Worm (Caenorhabditis elegans) whole organism, young adult: ENCODE results near the gene tmem-17.

Experiments
- D2030.7 ChIP-seq: fragments of 200-800 bp; sonication (Bioruptor generic); IDR thresholded peaks from 2 replicates; pipeline ENCODE4 v1.3.6; 2022; ENCODE audit warnings: missing genetic modification reagents, missing genetic modification characterization, missing compliant biosample characterization
- F23B12.7 ChIP-seq: sonication (generic microtip); optimal IDR thresholded peaks from 2 replicates; lab custom pipeline; 2017; ENCODE audit warnings: missing genetic modification characterization, mild to moderate bottlenecking, missing compliant biosample characterization, antibody characterized with exemption, moderate library complexity; ENCODE audit not compliant: insufficient read depth
- F55B11.4 ChIP-seq: sonication (generic microtip); optimal IDR thresholded peaks from 2 replicates; lab custom pipeline; 2016; ENCODE audit warnings: missing compliant biosample characterization, missing genetic modification characterization, borderline replicate concordance; ENCODE audit not compliant: insufficient read depth
- T26A5.8 ChIP-seq: sonication (generic microtip); optimal IDR thresholded peaks from 2 replicates; lab custom pipeline; 2016; ENCODE audit warnings: missing genetic modification characterization, missing compliant biosample characterization
- Y53G8AR.9 ChIP-seq: fragments of 200-800 bp; sonication (Bioruptor generic); conservative IDR thresholded peaks from 2 replicates; pipeline ENCODE4 v1.3.6; 2022; ENCODE audit warnings: missing genetic modification reagents, missing genetic modification characterization, missing compliant biosample characterization
- Y79H2A.3 ChIP-seq: fragments of 200-800 bp; sonication (Bioruptor generic); conservative IDR thresholded peaks from 2 replicates; pipeline ENCODE4 v1.3.6; 2022; ENCODE audit warnings: missing genetic modification reagents, missing genetic modification characterization, missing compliant biosample characterization
- Y95B8A.8 ChIP-seq: fragments of 200-800 bp; sonication (Bioruptor generic); IDR thresholded peaks from 2 replicates; pipeline ENCODE4 v1.3.6; 2022; ENCODE audit warnings: missing genetic modification reagents, missing genetic modification characterization, missing compliant biosample characterization
- ama-1 ChIP-seq, 3 experiments: fragments of 150-350 bp in 1 of 3; sonication (generic microtip) in 2 of 3; optimal IDR thresholded peaks; 2 replicates each; lab custom pipeline; 2014 to 2018; ENCODE audit warnings: missing biosample characterization in 2 of 3, missing genetic modification characterization in 2 of 3, missing genetic modification reagents in 2 of 3
- attf-3 ChIP-seq: fragments of 200-800 bp; sonication (Bioruptor generic); conservative IDR thresholded peaks from 2 replicates; pipeline ENCODE4 v1.3.6; 2022; ENCODE audit warnings: missing genetic modification reagents, missing genetic modification characterization, missing compliant biosample characterization
- attf-6 ChIP-seq: fragments of 200-800 bp; sonication (Bioruptor generic); IDR thresholded peaks from 2 replicates; pipeline ENCODE4 v1.3.6; 2022; ENCODE audit warnings: missing genetic modification reagents, missing genetic modification characterization, missing compliant biosample characterization
- cebp-1 ChIP-seq, 2 experiments: fragments of 200-800 bp in 1 of 2; sonication (Bioruptor generic) in 1 of 2; sonication (generic microtip) in 1 of 2; IDR thresholded peaks in 1 of 2; optimal IDR thresholded peaks in 1 of 2; 2 replicates each; pipeline versions ENCODE4 v1.3.6 to Lab custom; 2017 to 2022; ENCODE audit warnings: missing compliant biosample characterization in 2 of 2, missing genetic modification characterization in 2 of 2, mild to moderate bottlenecking in 1 of 2, missing genetic modification reagents in 1 of 2, moderate library complexity in 1 of 2
- die-1 ChIP-seq: sonication (generic microtip); optimal IDR thresholded peaks from 2 replicates; lab custom pipeline; 2016; ENCODE audit warnings: missing genotype, mild to moderate bottlenecking, missing genetic modification characterization, missing compliant biosample characterization
- dox-1 ChIP-seq: fragments of 200-800 bp; sonication (Bioruptor generic); IDR thresholded peaks from 2 replicates; pipeline ENCODE4 v1.3.6; 2022; ENCODE audit warnings: missing genetic modification reagents, missing genetic modification characterization, missing compliant biosample characterization
- dpl-1 ChIP-seq: fragments of 150-350 bp; optimal IDR thresholded peaks from 2 replicates; lab custom pipeline; 2014; ENCODE audit warnings: missing biosample characterization, missing genetic modification reagents, missing genetic modification characterization
- efl-1 ChIP-seq: fragments of 150-350 bp; optimal IDR thresholded peaks from 2 replicates; lab custom pipeline; 2014; ENCODE audit warnings: missing biosample characterization, missing genetic modification reagents, missing genetic modification characterization
- egl-44 ChIP-seq: fragments of 200-800 bp; sonication (Bioruptor generic); IDR thresholded peaks from 2 replicates; pipeline ENCODE4 v1.3.6; 2022; ENCODE audit warnings: missing genetic modification reagents, missing genetic modification characterization, missing compliant biosample characterization
- ekl-4 ChIP-seq: fragments of 200-800 bp; sonication (Bioruptor generic); IDR thresholded peaks from 2 replicates; pipeline ENCODE4 v1.3.6; 2022; ENCODE audit warnings: missing genetic modification reagents, missing genetic modification characterization, missing compliant biosample characterization
- hmg-1.2 ChIP-seq: fragments of 200-800 bp; sonication (Bioruptor generic); IDR thresholded peaks from 2 replicates; pipeline ENCODE4 v1.3.6; 2022; ENCODE audit warnings: missing genetic modification reagents, missing genetic modification characterization, missing compliant biosample characterization
- hrde-1 ChIP-seq: sonication (generic microtip); optimal IDR thresholded peaks from 2 replicates; lab custom pipeline; 2016; ENCODE audit warnings: missing genetic modification characterization, mild to moderate bottlenecking, missing compliant biosample characterization, moderate library complexity, missing genotype, missing genetic modification reagents, borderline replicate concordance
- hsf-1 ChIP-seq: fragments of 200-800 bp; sonication (Bioruptor generic); IDR thresholded peaks from 2 replicates; pipeline ENCODE4 v1.3.6; 2022; ENCODE audit warnings: missing genetic modification reagents, missing genetic modification characterization, missing compliant biosample characterization
- lin-35 ChIP-seq, 3 experiments: fragments of 150-350 bp in 2 of 3; sonication (generic microtip) in 1 of 3; optimal IDR thresholded peaks; 2 replicates each; lab custom pipeline; 2014 to 2018; ENCODE audit warnings: missing biosample characterization in 3 of 3, missing genetic modification characterization in 3 of 3, missing genetic modification reagents in 3 of 3
- lin-54 ChIP-seq: fragments of 200-800 bp; sonication (Bioruptor generic); optimal IDR thresholded peaks from 2 replicates; lab custom pipeline; 2018; ENCODE audit warnings: mild to moderate bottlenecking, missing genetic modification characterization, missing compliant biosample characterization
- lir-1 ChIP-seq: fragments of 200-800 bp; sonication (Bioruptor generic); conservative IDR thresholded peaks from 2 replicates; pipeline ENCODE4 v1.3.6; 2022; ENCODE audit warnings: missing genetic modification reagents, missing genetic modification characterization, missing compliant biosample characterization
- lsl-1 ChIP-seq: fragments of 200-800 bp; sonication (Bioruptor generic); optimal IDR thresholded peaks from 2 replicates; lab custom pipeline; 2018; ENCODE audit warnings: mild to moderate bottlenecking, missing genetic modification characterization, moderate library complexity, missing compliant biosample characterization
- lsy-27 ChIP-seq: sonication (generic microtip); optimal IDR thresholded peaks from 2 replicates; lab custom pipeline; 2017; ENCODE audit warnings: missing genetic modification characterization, mild to moderate bottlenecking, missing compliant biosample characterization, antibody characterized with exemption, missing genotype, borderline replicate concordance; ENCODE audit not compliant: insufficient read depth
- madf-3 ChIP-seq: fragments of 200-800 bp; sonication (Bioruptor generic); IDR thresholded peaks from 2 replicates; pipeline ENCODE4 v1.3.6; 2022; ENCODE audit warnings: missing genetic modification reagents, missing genetic modification characterization, missing compliant biosample characterization
- madf-6 ChIP-seq: fragments of 200-800 bp; sonication (Bioruptor generic); IDR thresholded peaks from 2 replicates; pipeline ENCODE4 v1.3.6; 2022; ENCODE audit warnings: missing genetic modification reagents, missing genetic modification characterization, missing compliant biosample characterization
- madf-8 ChIP-seq: fragments of 200-800 bp; sonication (Bioruptor generic); conservative IDR thresholded peaks from 2 replicates; pipeline ENCODE4 v1.3.6; 2022; ENCODE audit warnings: missing genetic modification reagents, missing genetic modification characterization, missing compliant biosample characterization
- mcd-1 ChIP-seq: fragments of 200-800 bp; sonication (Bioruptor generic); IDR thresholded peaks from 2 replicates; pipeline ENCODE4 v1.3.6; 2022; ENCODE audit warnings: missing genetic modification reagents, missing genetic modification characterization, missing compliant biosample characterization
- mes-4 ChIP-seq: sonication (generic microtip); optimal IDR thresholded peaks from 2 replicates; lab custom pipeline; 2016; ENCODE audit warnings: missing genotype, missing genetic modification characterization, missing compliant biosample characterization
- pbrm-1 ChIP-seq: fragments of 200-800 bp; sonication (Bioruptor generic); IDR thresholded peaks from 2 replicates; pipeline ENCODE4 v1.3.6; 2022; ENCODE audit warnings: missing genetic modification reagents, missing genetic modification characterization, missing compliant biosample characterization
- pha-4 ChIP-seq: fragments of 150-350 bp; sonication (generic microtip); optimal IDR thresholded peaks from 2 replicates; lab custom pipeline; 2014; ENCODE audit warnings: missing biosample characterization, missing genetic modification reagents, missing genetic modification characterization
- rcor-1 ChIP-seq: fragments of 200-800 bp; sonication (Bioruptor generic); IDR thresholded peaks from 2 replicates; pipeline ENCODE4 v1.3.6; 2022; ENCODE audit warnings: missing genetic modification reagents, missing genetic modification characterization, missing compliant biosample characterization
- rpc-1 ChIP-seq, 2 experiments: fragments of 150-350 bp in 1 of 2; sonication (generic microtip) in 1 of 2; optimal IDR thresholded peaks; 2 replicates each; lab custom pipeline; 2014 to 2018; ENCODE audit warnings: missing biosample characterization in 1 of 2, missing genetic modification characterization in 1 of 2, missing genetic modification reagents in 1 of 2, missing genotype in 1 of 2
- sea-2 ChIP-seq: fragments of 200-800 bp; sonication (Bioruptor generic); IDR thresholded peaks from 2 replicates; pipeline ENCODE4 v1.3.6; 2022; ENCODE audit warnings: missing genetic modification characterization, missing compliant biosample characterization
- snpc-1.1 ChIP-seq: sonication (generic microtip); optimal IDR thresholded peaks from 2 replicates; lab custom pipeline; 2017; ENCODE audit warnings: missing genetic modification characterization, mild to moderate bottlenecking, missing compliant biosample characterization, antibody characterized with exemption, moderate library complexity, missing genotype, missing genetic modification reagents; ENCODE audit not compliant: insufficient read depth
- snpc-1.3 ChIP-seq: sonication (generic microtip); optimal IDR thresholded peaks from 2 replicates; lab custom pipeline; 2017; ENCODE audit warnings: missing genetic modification characterization, mild to moderate bottlenecking, missing compliant biosample characterization, antibody characterized with exemption, moderate library complexity, missing genotype, missing genetic modification reagents; ENCODE audit not compliant: insufficient read depth
- snpc-4 ChIP-seq, 5 experiments: fragments of 150-350 bp in 1 of 5; sonication (generic microtip) in 4 of 5; optimal IDR thresholded peaks; 2 replicates each; lab custom pipeline; 2014 to 2018; ENCODE audit warnings: missing genetic modification characterization in 5 of 5, missing biosample characterization in 3 of 5, antibody characterized with exemption in 2 of 5, mild to moderate bottlenecking in 2 of 5, missing compliant biosample characterization in 2 of 5, missing genotype in 2 of 5, moderate library complexity in 2 of 5, missing genetic modification reagents in 1 of 5
- somi-1 ChIP-seq: fragments of 200-800 bp; sonication (Bioruptor generic); optimal IDR thresholded peaks from 2 replicates; lab custom pipeline; 2018; ENCODE audit warnings: mild to moderate bottlenecking, missing genetic modification characterization, missing compliant biosample characterization
- tlf-1 ChIP-seq: fragments of 200-800 bp; sonication (Bioruptor generic); optimal IDR thresholded peaks from 2 replicates; lab custom pipeline; 2018; ENCODE audit warnings: mild to moderate bottlenecking, missing genetic modification characterization, missing compliant biosample characterization
- xnd-1 ChIP-seq: sonication (generic microtip); optimal IDR thresholded peaks from 2 replicates; lab custom pipeline; 2016; ENCODE audit warnings: missing genotype, missing genetic modification reagents, missing genetic modification characterization, missing compliant biosample characterization
- ztf-18 ChIP-seq: sonication (generic microtip); optimal IDR thresholded peaks from 2 replicates; lab custom pipeline; 2016; ENCODE audit warnings: missing genotype, mild to moderate bottlenecking, missing genetic modification characterization, missing compliant biosample characterization
- ztf-28 ChIP-seq: fragments of 200-800 bp; sonication (Bioruptor generic); IDR thresholded peaks from 2 replicates; pipeline ENCODE4 v1.3.6; 2022; ENCODE audit warnings: missing genetic modification reagents, missing genetic modification characterization, missing compliant biosample characterization
- ztf-6 ChIP-seq: fragments of 200-800 bp; sonication (Bioruptor generic); IDR thresholded peaks from 2 replicates; pipeline ENCODE4 v1.3.6; 2022; ENCODE audit warnings: missing genetic modification reagents, missing genetic modification characterization, missing compliant biosample characterization

The tmem-17 gene

DNA sequence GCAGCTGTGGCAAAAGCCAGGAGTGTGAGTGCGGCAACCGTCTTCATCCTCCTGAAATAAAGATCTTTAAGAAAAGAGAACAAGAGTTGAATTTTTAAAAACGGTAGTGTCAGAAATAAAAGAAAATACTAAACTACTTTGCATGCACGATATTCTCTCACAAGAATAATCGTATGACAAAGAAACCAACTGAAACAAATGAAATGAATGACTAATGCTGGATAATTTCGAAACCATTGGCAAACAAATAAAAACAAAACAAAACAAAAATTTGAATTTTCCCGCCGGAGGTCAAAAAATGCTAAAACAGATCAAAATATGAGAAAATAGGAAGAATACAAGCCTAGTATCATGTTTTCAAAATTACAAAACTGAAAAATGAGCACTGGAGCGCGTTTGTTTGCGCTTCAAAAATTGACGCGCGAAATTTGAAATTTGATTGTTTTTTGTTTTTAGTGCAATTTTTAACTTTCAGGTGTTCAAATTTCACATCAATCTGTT is 33.9 kb downstream of the tmem-17 start, which contains the start of gene cpg-2 (continued):
- peak; percentile 76 for TF ChIP-seq lir-1 (GFP tag; lab: Robert Waterston, UW)
- TF ChIP-seq attf-6 (GFP tag; lab: Robert Waterston, UW), result peak; percentile 73; the same call in 1 of the 2 replicates
- peak; percentile 91 for TF ChIP-seq madf-3
- TF ChIP-seq mcd-1, result peak; percentile 81
- no peak for TF ChIP-seq cebp-1 (GFP tag; IDR thresholded peaks at IDR 0.05; lab: Robert Waterston, UW)
- TF ChIP-seq cebp-1 (tag; optimal IDR thresholded peaks at IDR 0.05; lab: Kevin White, UChicago), result no peak
- TF ChIP-seq ama-1 (optimal IDR thresholded peaks at IDR 0.05; lab: Kevin White, UChicago), result no peak
- peak in 1 of 2 experiments; percentile 7 for TF ChIP-seq ama-1 (GFP tag; optimal IDR thresholded peaks at IDR 0.05; lab: Kevin White, UChicago)
- no peak for TF ChIP-seq somi-1 (GFP tag; lab: Kevin White, UChicago)
- peak; percentile 58 for TF ChIP-seq snpc-4 (GFP tag; optimal IDR thresholded peaks at IDR 0.05; lab: Kevin White, UChicago)
- peak in 3 of 4 experiments; percentile 11 to 62 (median 55) for TF ChIP-seq snpc-4 (tag; optimal IDR thresholded peaks at IDR 0.05; lab: Kevin White, UChicago)
- TF ChIP-seq F23B12.7 (tag; lab: Kevin White, UChicago), result peak; percentile 64
- TF ChIP-seq D2030.7, result peak; percentile 98
- TF ChIP-seq hrde-1 (tag; lab: Kevin White, UChicago), result peak; percentile 50
- TF ChIP-seq pbrm-1 (GFP tag; lab: Robert Waterston, UW), result peak; percentile 27; the same call in 1 of the 2 replicates
- TF ChIP-seq dox-1 (GFP tag; lab: Robert Waterston, UW), result peak; percentile 77; the same call in 1 of the 2 replicates
- peak; percentile 95 for TF ChIP-seq dpl-1
- no peak for TF ChIP-seq egl-44 (GFP tag; lab: Robert Waterston, UW)
- no peak for TF ChIP-seq F55B11.4 (tag; lab: Kevin White, UChicago)
- TF ChIP-seq madf-8 (GFP tag; lab: Robert Waterston, UW), result peak; percentile 99
- peak; percentile 100 for TF ChIP-seq madf-6
- peak; percentile 89 for TF ChIP-seq snpc-1.3 (tag; lab: Kevin White, UChicago)
- TF ChIP-seq hmg-1.2 (GFP tag; lab: Robert Waterston, UW), result peak; percentile 66
- TF ChIP-seq efl-1 (GFP tag; lab: Kevin White, UChicago), result peak; percentile 99
- peak; percentile 84 for TF ChIP-seq Y95B8A.8 (GFP tag; lab: Robert Waterston, UW)
- no peak for TF ChIP-seq rpc-1 (optimal IDR thresholded peaks at IDR 0.05; lab: Kevin White, UChicago)
- TF ChIP-seq rpc-1 (tag; optimal IDR thresholded peaks at IDR 0.05; lab: Kevin White, UChicago), result no peak
- peak; percentile 90 for TF ChIP-seq tlf-1 (GFP tag; lab: Kevin White, UChicago)
- peak; percentile 4 to 89 (median 58) for TF ChIP-seq lin-35 (GFP tag; optimal IDR thresholded peaks at IDR 0.05; lab: Kevin White, UChicago)
- peak; percentile 88 for TF ChIP-seq lsl-1 (GFP tag; lab: Kevin White, UChicago)
- TF ChIP-seq Y79H2A.3 (GFP tag; lab: Robert Waterston, UW), result 0 out of 2 replicates have a peak, but pooled peaks have one; percentile 67
- no peak for TF ChIP-seq die-1 (tag; lab: Kevin White, UChicago)
- peak; percentile 96 for TF ChIP-seq lin-54 (GFP tag; lab: Kevin White, UChicago)
- TF ChIP-seq snpc-1.1, result peak; percentile 82
- TF ChIP-seq ztf-6 (GFP tag; lab: Robert Waterston, UW), result no peak
- peak; percentile 97 for TF ChIP-seq xnd-1
- peak; percentile 91 for TF ChIP-seq rcor-1
- no peak for TF ChIP-seq sea-2 (GFP tag; lab: Robert Waterston, UW)
- no peak for TF ChIP-seq T26A5.8
- TF ChIP-seq lsy-27, result no peak
- TF ChIP-seq attf-3 (GFP tag; lab: Robert Waterston, UW), result peak; percentile 24; the same call in 1 of the 2 replicates
- peak; percentile 21 for TF ChIP-seq ztf-18 (tag; lab: Kevin White, UChicago)
- peak; percentile 73; the same call in 1 of the 2 replicates for TF ChIP-seq Y53G8AR.9 (GFP tag; lab: Robert Waterston, UW)
- no peak for TF ChIP-seq mes-4 (tag; lab: Kevin White, UChicago)
- TF ChIP-seq ekl-4 (GFP tag; lab: Robert Waterston, UW), result peak; percentile 81
- TF ChIP-seq pha-4 (tag; lab: Kevin White, UChicago), result no peak
- TF ChIP-seq hsf-1 (GFP tag; lab: Robert Waterston, UW), result peak; percentile 86
- TF ChIP-seq ztf-28, result 0 out of 2 replicates have a peak, but pooled peaks have one; percentile 20
